Worm (Caenorhabditis elegans) whole organism, late embryonic: ENCODE measurements around the gene F59A6.4.

ENCODE experiments used
- C08G9.2 ChIP-seq: sonication (generic microtip); optimal IDR thresholded peaks from 2 replicates; lab custom pipeline; 2016; ENCODE audit warnings: mild to moderate bottlenecking, missing genetic modification characterization, moderate library complexity, missing compliant biosample characterization
- C38D4.7 ChIP-seq: fragments of 200-800 bp; sonication (Bioruptor generic); optimal IDR thresholded peaks from 2 replicates; lab custom pipeline; 2018; ENCODE audit warnings: mild to moderate bottlenecking, missing genetic modification characterization, moderate library complexity, missing compliant biosample characterization
- F13H6.1 ChIP-seq: sonication (generic microtip); optimal IDR thresholded peaks from 2 replicates; lab custom pipeline; 2016; ENCODE audit warnings: missing genetic modification characterization, missing compliant biosample characterization
- K02D7.2 ChIP-seq: sonication (generic microtip); optimal IDR thresholded peaks from 2 replicates; lab custom pipeline; 2017; ENCODE audit warnings: mild to moderate bottlenecking, missing genetic modification characterization, missing compliant biosample characterization
- K09A11.1 ChIP-seq: sonication (generic microtip); optimal IDR thresholded peaks from 2 replicates; lab custom pipeline; 2017; ENCODE audit warnings: antibody characterized with exemption, mild to moderate bottlenecking, missing genetic modification characterization, missing compliant biosample characterization; ENCODE audit not compliant: insufficient read depth
- ahr-1 ChIP-seq: sonication (generic microtip); optimal IDR thresholded peaks from 2 replicates; lab custom pipeline; 2016; ENCODE audit warnings: missing genetic modification characterization, missing compliant biosample characterization
- ceh-14 ChIP-seq: sonication (generic microtip); optimal IDR thresholded peaks from 2 replicates; lab custom pipeline; 2016; ENCODE audit warnings: missing genotype, missing genetic modification characterization, missing compliant biosample characterization
- ceh-19 ChIP-seq: fragments of 200-800 bp; sonication (Bioruptor generic); optimal IDR thresholded peaks from 2 replicates; lab custom pipeline; 2018; ENCODE audit warnings: mild to moderate bottlenecking, missing genetic modification characterization, missing compliant biosample characterization
- ceh-2 ChIP-seq: sonication (generic microtip); optimal IDR thresholded peaks from 2 replicates; lab custom pipeline; 2016; ENCODE audit warnings: missing genotype, missing genetic modification characterization, missing compliant biosample characterization
- ceh-22 ChIP-seq: sonication (generic microtip); optimal IDR thresholded peaks from 2 replicates; lab custom pipeline; 2017; ENCODE audit warnings: missing biosample characterization, missing genetic modification characterization
- ceh-24 ChIP-seq: sonication (generic microtip); optimal IDR thresholded peaks from 2 replicates; lab custom pipeline; 2016; ENCODE audit warnings: mild to moderate bottlenecking, missing genetic modification characterization, missing compliant biosample characterization
- ceh-31 ChIP-seq: sonication (generic microtip); optimal IDR thresholded peaks from 2 replicates; lab custom pipeline; 2016; ENCODE audit warnings: missing genetic modification characterization, missing compliant biosample characterization
- ceh-34 ChIP-seq: sonication (generic microtip); optimal IDR thresholded peaks from 2 replicates; lab custom pipeline; 2016; ENCODE audit warnings: mild to moderate bottlenecking, missing genetic modification characterization, missing compliant biosample characterization
- ceh-45 ChIP-seq: fragments of 200-800 bp; sonication (Bioruptor generic); IDR thresholded peaks from 2 replicates; pipeline ENCODE4 v1.3.6; 2022; ENCODE audit warnings: missing genetic modification reagents, missing genetic modification characterization, missing compliant biosample characterization
- ceh-48 ChIP-seq: sonication (generic microtip); optimal IDR thresholded peaks from 2 replicates; lab custom pipeline; 2016; ENCODE audit warnings: missing genetic modification characterization, inconsistent platforms, missing compliant biosample characterization
- ceh-6 ChIP-seq: fragments of 200-800 bp; sonication (Bioruptor generic); optimal IDR thresholded peaks from 2 replicates; lab custom pipeline; 2018; ENCODE audit warnings: mild to moderate bottlenecking, missing genetic modification characterization, missing compliant biosample characterization
- ceh-9 ChIP-seq: sonication (generic microtip); optimal IDR thresholded peaks from 2 replicates; lab custom pipeline; 2016; ENCODE audit warnings: mild to moderate bottlenecking, missing genetic modification characterization, inconsistent platforms, missing compliant biosample characterization
- dmd-4 ChIP-seq: sonication (generic microtip); optimal IDR thresholded peaks from 2 replicates; lab custom pipeline; 2016; ENCODE audit warnings: borderline replicate concordance, missing genetic modification characterization, missing compliant biosample characterization
- dve-1 ChIP-seq: sonication (generic microtip); optimal IDR thresholded peaks from 2 replicates; lab custom pipeline; 2017; ENCODE audit warnings: antibody characterized with exemption, mild to moderate bottlenecking, missing genetic modification characterization, missing compliant biosample characterization
- ets-4 ChIP-seq: sonication (generic microtip); optimal IDR thresholded peaks from 2 replicates; lab custom pipeline; 2016; ENCODE audit warnings: missing genetic modification characterization, missing compliant biosample characterization
- fax-1 ChIP-seq: sonication (generic microtip); optimal IDR thresholded peaks from 2 replicates; lab custom pipeline; 2016; ENCODE audit warnings: missing genotype, missing genetic modification characterization, missing compliant biosample characterization
- fkh-10 ChIP-seq: fragments of 150-350 bp; optimal IDR thresholded peaks from 2 replicates; lab custom pipeline; 2014; ENCODE audit warnings: missing biosample characterization, missing genetic modification reagents, missing genetic modification characterization
- fkh-6 ChIP-seq: sonication (generic microtip); optimal IDR thresholded peaks from 2 replicates; lab custom pipeline; 2016; ENCODE audit warnings: missing genetic modification characterization, missing compliant biosample characterization
- gmeb-2 ChIP-seq: sonication (generic microtip); optimal IDR thresholded peaks from 2 replicates; lab custom pipeline; 2016; ENCODE audit warnings: missing genetic modification characterization, inconsistent platforms, missing compliant biosample characterization
- hlh-6 ChIP-seq: sonication (generic microtip); optimal IDR thresholded peaks from 2 replicates; lab custom pipeline; 2016; ENCODE audit warnings: missing genotype, missing genetic modification characterization, missing compliant biosample characterization
- lim-6 ChIP-seq: sonication (generic microtip); optimal IDR thresholded peaks from 2 replicates; lab custom pipeline; 2016; ENCODE audit warnings: missing genetic modification characterization, missing compliant biosample characterization
- madf-2 ChIP-seq: sonication (generic microtip); optimal IDR thresholded peaks from 2 replicates; lab custom pipeline; 2017; ENCODE audit warnings: missing genetic modification characterization, missing compliant biosample characterization
- mec-3 ChIP-seq: sonication (generic microtip); optimal IDR thresholded peaks from 2 replicates; lab custom pipeline; 2016; ENCODE audit warnings: borderline replicate concordance, missing genetic modification characterization, missing compliant biosample characterization
- nfya-1 ChIP-seq: sonication (generic microtip); optimal IDR thresholded peaks from 2 replicates; lab custom pipeline; 2017; ENCODE audit warnings: missing genetic modification characterization, mild to moderate bottlenecking, missing compliant biosample characterization, antibody characterized with exemption, moderate library complexity
- nhr-232 ChIP-seq: sonication (generic microtip); optimal IDR thresholded peaks from 2 replicates; lab custom pipeline; 2016; ENCODE audit warnings: missing genetic modification characterization, missing compliant biosample characterization
- odd-2 ChIP-seq: sonication (generic microtip); optimal IDR thresholded peaks from 2 replicates; lab custom pipeline; 2017; ENCODE audit warnings: antibody characterized with exemption, mild to moderate bottlenecking, missing genetic modification characterization, missing compliant biosample characterization
- pat-9 ChIP-seq: fragments of 200-800 bp; sonication (Bioruptor generic); optimal IDR thresholded peaks from 2 replicates; lab custom pipeline; 2018; ENCODE audit warnings: mild to moderate bottlenecking, missing genetic modification characterization, moderate library complexity, missing compliant biosample characterization
- pha-2 ChIP-seq: sonication (generic microtip); optimal IDR thresholded peaks from 2 replicates; lab custom pipeline; 2017; ENCODE audit warnings: mild to moderate bottlenecking, missing genetic modification characterization, missing compliant biosample characterization
- pha-4 ChIP-seq: fragments of 150-350 bp; optimal IDR thresholded peaks from 2 replicates; lab custom pipeline; 2018; ENCODE audit warnings: missing biosample characterization, missing genetic modification reagents, missing genetic modification characterization
- ref-2 ChIP-seq: sonication (generic microtip); optimal IDR thresholded peaks from 2 replicates; lab custom pipeline; 2016; ENCODE audit warnings: missing genetic modification characterization, missing compliant biosample characterization
- rnt-1 ChIP-seq: sonication (generic microtip); optimal IDR thresholded peaks from 2 replicates; lab custom pipeline; 2016; ENCODE audit warnings: missing genetic modification characterization, missing compliant biosample characterization
- sox-2 ChIP-seq: fragments of 200-800 bp; sonication (Bioruptor generic); IDR thresholded peaks from 2 replicates; pipeline ENCODE4 v1.3.6; 2022; ENCODE audit warnings: missing genetic modification reagents, missing genetic modification characterization, missing compliant biosample characterization
- syd-9 ChIP-seq: sonication (generic microtip); optimal IDR thresholded peaks from 2 replicates; lab custom pipeline; 2016; ENCODE audit warnings: mild to moderate bottlenecking, missing genetic modification characterization, moderate library complexity, missing compliant biosample characterization
- tbx-2 ChIP-seq: sonication (generic microtip); optimal IDR thresholded peaks from 2 replicates; lab custom pipeline; 2016; ENCODE audit warnings: missing genetic modification characterization, missing compliant biosample characterization
- tbx-7 ChIP-seq: sonication (generic microtip); optimal IDR thresholded peaks from 2 replicates; lab custom pipeline; 2016; ENCODE audit warnings: missing genotype, missing genetic modification characterization, missing compliant biosample characterization
- unc-3 ChIP-seq, 2 experiments: fragments of 200-800 bp in 1 of 2; sonication (Bioruptor generic) in 1 of 2; sonication (generic microtip) in 1 of 2; conservative IDR thresholded peaks in 1 of 2; optimal IDR thresholded peaks in 1 of 2; 2 replicates each; pipeline versions ENCODE4 v1.3.6 to Lab custom; 2016 to 2022; ENCODE audit warnings: missing compliant biosample characterization in 2 of 2, missing genetic modification characterization in 2 of 2, missing genetic modification reagents in 1 of 2
- unc-42 ChIP-seq: sonication (generic microtip); optimal IDR thresholded peaks from 2 replicates; lab custom pipeline; 2016; ENCODE audit warnings: missing genotype, missing genetic modification characterization, missing compliant biosample characterization
- unc-55 ChIP-seq: sonication (generic microtip); optimal IDR thresholded peaks from 2 replicates; lab custom pipeline; 2017; ENCODE audit warnings: missing biosample characterization, missing genetic modification reagents, missing genetic modification characterization
- zip-5 ChIP-seq: sonication (generic microtip); optimal IDR thresholded peaks from 2 replicates; lab custom pipeline; 2016; ENCODE audit warnings: missing genetic modification characterization, missing compliant biosample characterization

Gene F59A6.4

DNA sequence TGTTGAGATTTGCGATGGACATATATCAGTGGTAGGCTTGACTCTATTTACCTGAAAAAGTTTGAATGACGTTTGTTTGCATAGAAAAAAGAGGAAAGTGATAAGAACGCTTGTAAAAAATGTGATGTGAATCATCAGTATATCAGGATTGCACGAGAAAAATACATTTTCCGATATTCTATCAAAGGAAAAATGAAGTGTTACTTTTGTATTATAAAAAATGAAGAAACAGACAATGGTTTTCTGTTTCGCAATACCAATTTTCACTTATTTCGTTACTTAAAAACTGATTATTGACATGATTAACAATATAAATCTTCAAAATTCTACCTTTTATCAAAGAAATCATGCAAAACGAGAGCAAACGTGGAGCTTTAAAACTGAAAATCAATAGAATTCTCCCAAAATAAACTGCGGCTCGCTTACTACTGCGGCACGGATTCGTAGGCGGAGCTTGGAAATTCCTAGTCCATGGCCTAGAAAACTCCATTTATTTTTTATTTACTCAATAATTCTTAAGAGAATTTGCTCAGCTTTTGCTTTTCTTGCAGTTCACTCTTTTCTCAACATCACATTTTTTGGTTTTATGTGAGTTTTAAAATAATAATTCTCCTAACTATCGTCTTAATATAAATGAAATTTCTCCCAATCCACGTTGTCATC is 11.2 kb upstream of the F59A6.4 start, which contains the start of the genes eif-1 and vps-24:
Gene eif-1, minus strand, starts transcription at position 51 of the 663 bp plus-strand sequence.
Gene vps-24, plus strand, starts transcription at position 469 of the 663 bp plus-strand sequence.
- TF ChIP-seq C38D4.7 (GFP tag; lab: Kevin White, UChicago), result no peak
- TF ChIP-seq tbx-2 (tag; lab: Kevin White, UChicago), result peak; percentile 62
- TF ChIP-seq hlh-6 (tag; lab: Kevin White, UChicago), result no peak
- peak; percentile 27 for TF ChIP-seq ets-4 (tag; lab: Kevin White, UChicago)
- no peak for TF ChIP-seq fkh-10 (GFP tag; lab: Kevin White, UChicago)
- no peak for TF ChIP-seq nhr-232 (tag; lab: Kevin White, UChicago)
- TF ChIP-seq zip-5, result peak; percentile 32
- peak; percentile 2 for TF ChIP-seq tbx-7 (tag; lab: Kevin White, UChicago)
- peak; percentile 2 for TF ChIP-seq nfya-1 (tag; lab: Kevin White, UChicago)
- TF ChIP-seq ceh-48 (tag; lab: Kevin White, UChicago), result peak; percentile 66
- peak; percentile 5 for TF ChIP-seq ceh-2 (tag; lab: Kevin White, UChicago)
- TF ChIP-seq ceh-34, result peak; percentile 1
- TF ChIP-seq dmd-4 (tag; lab: Kevin White, UChicago), result no peak
- peak; percentile 47 for TF ChIP-seq unc-42 (tag; lab: Kevin White, UChicago)
- TF ChIP-seq ceh-31 (tag; lab: Kevin White, UChicago), result peak; percentile 70
- TF ChIP-seq C08G9.2 (tag; lab: Kevin White, UChicago), result peak; percentile 47
- TF ChIP-seq fax-1 (tag; lab: Kevin White, UChicago), result no peak
- TF ChIP-seq ceh-14 (tag; lab: Kevin White, UChicago), result peak; percentile 16

DNA sequence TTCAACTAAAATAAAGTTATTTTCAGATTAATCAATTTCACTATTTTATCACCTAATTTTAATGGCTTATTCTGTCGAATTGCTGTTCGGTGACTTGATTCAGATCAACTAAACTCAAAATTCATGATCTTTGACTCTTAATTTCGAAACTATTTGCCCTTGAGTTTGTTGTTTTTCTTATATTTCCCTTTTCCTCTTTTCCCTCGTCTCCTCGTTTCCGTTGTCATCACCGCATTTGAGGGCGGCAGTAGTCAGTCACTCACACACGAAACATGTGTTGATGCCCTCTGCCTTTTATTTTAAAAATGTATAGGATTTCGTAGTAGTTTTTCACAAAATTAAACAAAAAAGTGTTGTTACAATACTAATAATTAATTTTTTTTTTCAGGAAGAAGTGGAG is 9.9 kb upstream of the F59A6.4 start, which contains the start of gene rnh-1.0:
Gene rnh-1.0, plus strand, starts transcription at position 389 of the 400 bp plus-strand sequence.
- peak; percentile 31 for TF ChIP-seq unc-55
- TF ChIP-seq ceh-9 (tag; lab: Kevin White, UChicago), result no peak
- TF ChIP-seq unc-3 (GFP tag; conservative IDR thresholded peaks at IDR 0.05; lab: Robert Waterston, UW), result no peak
- TF ChIP-seq unc-3 (tag; optimal IDR thresholded peaks at IDR 0.05; lab: Kevin White, UChicago), result no peak

- no peak for TF ChIP-seq dve-1 (tag; lab: Kevin White, UChicago)
- no peak for TF ChIP-seq rnt-1 (tag; lab: Kevin White, UChicago)
- no peak for TF ChIP-seq sox-2 (GFP tag; lab: Robert Waterston, UW)
- TF ChIP-seq pat-9 (tag; lab: Kevin White, UChicago), result no peak
- no peak for TF ChIP-seq pha-2 (tag; lab: Kevin White, UChicago)
- no peak for TF ChIP-seq ceh-6
- TF ChIP-seq mec-3 (tag; lab: Kevin White, UChicago), result no peak
- TF ChIP-seq ceh-24, result no peak
Measured at ce11 chrII:4998657-4999056, 6.2 kb upstream of the F59A6.4 start, which contains the start of gene F59A6.11. TSS of gene F59A6.11 (minus strand) at chrII:4998757.

- TF ChIP-seq ceh-45 (GFP tag; lab: Robert Waterston, UW), result no peak
- no peak for TF ChIP-seq ahr-1 (tag; lab: Kevin White, UChicago)
- TF ChIP-seq C08G9.2 (tag; lab: Kevin White, UChicago), result no peak
- no peak for TF ChIP-seq pha-4 (tag; lab: Kevin White, UChicago)
- no peak for TF ChIP-seq gmeb-2 (tag; lab: Kevin White, UChicago)
- no peak for TF ChIP-seq ceh-2 (tag; lab: Kevin White, UChicago)
- TF ChIP-seq K09A11.1 (tag; lab: Kevin White, UChicago), result no peak
- TF ChIP-seq madf-2 (tag; lab: Kevin White, UChicago), result no peak
- TF ChIP-seq lim-6, result no peak
- no peak for TF ChIP-seq zip-5
- TF ChIP-seq fkh-6 (tag; lab: Kevin White, UChicago), result no peak
- TF ChIP-seq F13H6.1 (tag; lab: Kevin White, UChicago), result no peak
- no peak for TF ChIP-seq ceh-34
- no peak for TF ChIP-seq ceh-22
- TF ChIP-seq unc-42 (tag; lab: Kevin White, UChicago), result peak; percentile 77
- TF ChIP-seq odd-2 (tag; lab: Kevin White, UChicago), result no peak
- TF ChIP-seq K02D7.2 (tag; lab: Kevin White, UChicago), result no peak
- TF ChIP-seq unc-55, result peak; percentile 61
- no peak for TF ChIP-seq ceh-19 (GFP tag; lab: Kevin White, UChicago)
- no peak for TF ChIP-seq sox-2 (GFP tag; lab: Robert Waterston, UW)
- TF ChIP-seq ets-4 (tag; lab: Kevin White, UChicago), result peak; percentile 26
- TF ChIP-seq syd-9 (tag; lab: Kevin White, UChicago), result no peak
- no peak for TF ChIP-seq ref-2 (tag; lab: Kevin White, UChicago)
- no peak for TF ChIP-seq tbx-7 (tag; lab: Kevin White, UChicago)
Measured at ce11 chrII:4999122-4999521, 5.8 kb upstream of the F59A6.4 start, which contains the start of gene citk-2. TSS of gene citk-2 (plus strand) at chrII:4999520.
